Worm (Caenorhabditis elegans): ENCODE results near the gene ZK1240.3.

DNA sequence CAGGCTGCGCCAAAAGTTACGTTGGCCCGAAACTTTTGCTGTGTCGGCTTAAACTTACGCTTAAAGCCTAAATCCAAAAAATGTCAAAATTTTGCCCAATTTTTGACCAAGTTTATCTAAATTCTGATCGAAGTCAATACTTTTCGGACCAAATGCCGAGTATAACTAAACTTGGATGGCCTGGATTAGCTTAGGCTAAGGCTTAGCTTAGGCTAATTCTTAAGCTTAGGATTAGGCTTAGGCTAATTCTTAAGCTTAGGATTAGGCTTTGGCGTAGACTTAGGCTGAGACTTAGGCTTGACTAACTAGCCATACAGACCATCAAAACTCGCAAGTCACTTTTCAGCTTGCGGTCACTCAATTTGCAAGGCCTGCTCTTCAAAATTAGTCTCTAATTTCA, 16.0 kb downstream of the ZK1240.3 start:
- TF ChIP-seq madf-2 (tag; optimal IDR thresholded peaks at IDR 0.05) = no peak
- no peak for TF ChIP-seq sox-2 (GFP tag; IDR thresholded peaks at IDR 0.05)
- TF ChIP-seq ama-1 (optimal IDR thresholded peaks at IDR 0.05) = no peak
- TF ChIP-seq sdc-2 (tag; optimal IDR thresholded peaks at IDR 0.05) = no peak
- TF ChIP-seq Y22D7AL.16 (tag; optimal IDR thresholded peaks at IDR 0.05) = no peak
- TF ChIP-seq K09A11.1 (tag; optimal IDR thresholded peaks at IDR 0.05; ENCODE audit: insufficient read depth) = no peak
- TF ChIP-seq gmeb-2 (tag; optimal IDR thresholded peaks at IDR 0.05) = no peak
- TF ChIP-seq tbx-7 (tag; optimal IDR thresholded peaks at IDR 0.05) = no peak
- no peak for TF ChIP-seq nfya-1 (tag; optimal IDR thresholded peaks at IDR 0.05)
- TF ChIP-seq pat-9 (tag; optimal IDR thresholded peaks at IDR 0.05) = no peak
- TF ChIP-seq fkh-10 (GFP tag; optimal IDR thresholded peaks at IDR 0.05) = no peak
- no peak for TF ChIP-seq F13H6.1 (tag; optimal IDR thresholded peaks at IDR 0.05)
- TF ChIP-seq ceh-14 (tag; optimal IDR thresholded peaks at IDR 0.05) = no peak
